Worm (Caenorhabditis elegans): ENCODE data around the gene hsd-3.

DNA sequence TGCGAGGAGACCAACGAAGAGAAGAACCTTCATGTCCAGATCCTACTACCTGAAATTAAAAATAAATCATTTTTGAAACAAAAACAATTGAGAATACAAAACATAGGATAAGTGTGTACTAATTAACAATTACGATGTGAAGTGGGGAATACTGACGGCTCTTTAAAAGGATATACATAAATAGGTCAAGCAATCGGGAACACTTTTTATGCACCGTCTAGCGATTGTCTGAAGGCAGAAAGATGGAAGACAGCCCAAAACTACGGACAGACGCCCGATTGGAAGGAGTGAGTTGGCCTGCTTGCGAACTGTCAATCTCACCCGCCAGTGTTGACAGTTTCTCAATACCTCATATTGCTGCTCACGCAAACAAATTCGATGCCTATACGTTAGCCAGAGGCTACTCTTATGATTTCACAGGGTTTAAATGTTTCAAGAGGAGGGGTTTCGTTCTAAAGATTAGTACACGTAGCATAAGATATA lies 38.2 kb upstream of the hsd-3 start, which contains the start of gene calu-1:
- TF ChIP-seq klf-2 (GFP tag; conservative IDR thresholded peaks at IDR 0.05) = no peak
- no peak for TF ChIP-seq med-1 (GFP tag; optimal IDR thresholded peaks at IDR 0.05; ENCODE audit: insufficient read depth)
- TF ChIP-seq flt-1 (GFP tag; IDR thresholded peaks at IDR 0.05) = no peak
- TF ChIP-seq cog-1 (tag; optimal IDR thresholded peaks at IDR 0.05) = no peak
- TF ChIP-seq ztf-29 (GFP tag; IDR thresholded peaks at IDR 0.05) = no peak
- no peak for TF ChIP-seq ref-1 (GFP tag; conservative IDR thresholded peaks at IDR 0.05)

Data from whole organism, midembryonic.